Fruit fly (Drosophila melanogaster) whole organism, adult: ENCODE measurements around the gene CG17361.

Source experiments
- CG11617 ChIP-seq: fragments of 200-800 bp; sonication (Bioruptor generic); optimal IDR thresholded peaks from 2 replicates; lab custom pipeline; 2017; ENCODE audit warnings: mild to moderate bottlenecking, missing biosample characterization, missing genetic modification reagents, missing genetic modification characterization
- CG12768 ChIP-seq: fragments of 200-800 bp; sonication (Bioruptor generic); optimal IDR thresholded peaks from 2 replicates; lab custom pipeline; 2017; ENCODE audit warnings: missing biosample characterization, missing genetic modification characterization, mild to moderate bottlenecking, moderate library complexity, missing genetic modification reagents
- CG33017 ChIP-seq: fragments of 200-800 bp; sonication (Bioruptor generic); optimal IDR thresholded peaks from 2 replicates; lab custom pipeline; 2018; ENCODE audit warnings: missing biosample characterization, mild to moderate bottlenecking, missing genetic modification characterization, moderate library complexity
- CG5204 ChIP-seq: fragments of 200-800 bp; sonication (Bioruptor generic); optimal IDR thresholded peaks from 2 replicates; lab custom pipeline; 2016; ENCODE audit warnings: missing biosample characterization, missing genetic modification characterization
- Clk ChIP-seq: fragments of 200-800 bp; sonication (Bioruptor generic); optimal IDR thresholded peaks from 2 replicates; lab custom pipeline; 2017; ENCODE audit warnings: missing biosample characterization, missing genetic modification characterization
- Crg-1 ChIP-seq: fragments of 200-800 bp; sonication (Bioruptor generic); optimal IDR thresholded peaks from 2 replicates; lab custom pipeline; 2016; ENCODE audit warnings: missing biosample characterization, missing genetic modification characterization
- Hr96 ChIP-seq: fragments of 200-800 bp; sonication (Bioruptor generic); optimal IDR thresholded peaks from 2 replicates; lab custom pipeline; 2016; ENCODE audit warnings: missing biosample characterization, missing genetic modification characterization
- bab1 ChIP-seq: fragments of 200-800 bp; sonication (Bioruptor generic); optimal IDR thresholded peaks from 3 replicates; lab custom pipeline; 2019; ENCODE audit warnings: missing biosample characterization, mild to moderate bottlenecking, missing genetic modification characterization, moderate library complexity
- cnc ChIP-seq, 2 experiments: fragments of >200 bp; optimal IDR thresholded peaks; 2 replicates each; lab custom pipeline; 2017
- kay ChIP-seq: fragments of 200-800 bp; sonication (Bioruptor generic); peaks from one replicate; lab custom pipeline; 2016; ENCODE audit warnings: missing biosample characterization, missing genetic modification characterization, borderline replicate concordance
- ovo ChIP-seq: fragments of 200-800 bp; sonication (Bioruptor generic); optimal IDR thresholded peaks from 2 replicates; lab custom pipeline; 2016; ENCODE audit warnings: missing biosample characterization, missing genetic modification characterization
- tj ChIP-seq: fragments of 200-800 bp; sonication (Bioruptor generic); optimal IDR thresholded peaks from 3 replicates; lab custom pipeline; 2017; ENCODE audit warnings: missing biosample characterization, mild to moderate bottlenecking, missing genetic modification characterization, moderate library complexity
- toe ChIP-seq: fragments of 200-800 bp; sonication (Bioruptor generic); optimal IDR thresholded peaks from 2 replicates; lab custom pipeline; 2016; ENCODE audit warnings: missing biosample characterization, missing genetic modification characterization

DNA sequence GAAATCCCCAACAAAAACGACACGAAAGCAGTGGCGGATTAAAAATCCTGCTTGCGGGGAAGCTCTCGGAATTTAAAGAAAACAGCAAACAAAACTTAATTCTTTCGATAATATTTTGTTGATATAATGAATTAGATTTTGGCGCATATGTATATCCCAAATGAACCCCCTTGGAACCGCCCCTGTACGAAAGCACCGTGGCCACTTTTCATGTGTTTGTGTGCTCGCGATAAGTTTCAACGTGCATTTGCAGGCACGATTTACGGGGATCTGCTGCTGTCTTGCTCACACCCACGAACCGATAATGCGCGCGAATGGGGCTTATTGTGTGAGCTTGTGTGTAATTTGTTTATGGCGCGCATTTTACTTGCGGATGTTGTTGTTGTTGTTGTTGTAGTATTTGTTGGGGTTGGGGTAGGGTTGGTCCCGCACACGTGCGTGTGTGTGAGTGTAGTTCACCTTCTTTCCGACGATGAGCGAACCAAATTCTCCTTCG is 8.0 kb downstream of the CG17361 start:
- TF ChIP-seq toe (GFP tag; lab: Kevin White, UChicago) (peak; percentile 96), CG33017 (peak; percentile 99), cnc (optimal IDR thresholded peaks at IDR 0.05; lab: Kevin White, UChicago) (no peak), tj (peak; percentile 90), Crg-1 (peak; percentile 98), Hr96 (peak; percentile 98), kay (peak; percentile 96), CG11617 (peak; percentile 98), CG12768 (GFP tag; lab: Kevin White, UChicago) (peak; percentile 99), CG5204 (GFP tag; lab: Kevin White, UChicago) (peak; percentile 98), ovo (GFP tag; lab: Kevin White, UChicago) (peak; percentile 79), Clk (GFP tag; lab: Kevin White, UChicago) (peak; percentile 96), bab1 (GFP tag; lab: Kevin White, UChicago) (peak; percentile 94)
